Fruit fly (Drosophila melanogaster): ENCODE data around the gene CG1368.

- no peak for TF ChIP-seq h (optimal IDR thresholded peaks at IDR 0.05)
- no peak for TF ChIP-seq psq (optimal IDR thresholded peaks at IDR 0.05)
- TF ChIP-seq Sin3A (optimal IDR thresholded peaks at IDR 0.05): no peak
Observed at dm6 chrX:14209209-14209781, 34.7 kb downstream of the CG1368 start.

All from Kc167 (cell line).